Fruit fly (Drosophila melanogaster): Measurements from ENCODE around the gene CG5131.

- TF ChIP-seq Abd-B (GFP tag; optimal IDR thresholded peaks at IDR 0.05) (no peak), CG9705 (GFP tag; optimal IDR thresholded peaks at IDR 0.05) (no peak), Hnf4 (GFP tag; optimal IDR thresholded peaks at IDR 0.05) (no peak), woc (GFP tag; optimal IDR thresholded peaks at IDR 0.05) (no peak), Dif (GFP tag; optimal IDR thresholded peaks at IDR 0.05; ENCODE audit: partially characterized antibody) (no peak), Dfd (GFP tag; optimal IDR thresholded peaks at IDR 0.05) (no peak), psq (GFP tag; optimal IDR thresholded peaks at IDR 0.05) (no peak)
These were observed 31.7 kb upstream of the CG5131 start, which contains the start of gene CG5050 for dm6 chr2L:17452624-17453023.

Data from whole organism, wandering third instar larva.